Worm (Caenorhabditis elegans) whole organism, L4 larva: Measurements from ENCODE around the gene tsen-2.

Experiments
- R02D3.7 ChIP-seq: fragments of 150-350 bp; sonication (generic microtip); optimal IDR thresholded peaks from 3 replicates; lab custom pipeline; 2014; ENCODE audit warnings: missing biosample characterization, missing genetic modification characterization
- aha-1 ChIP-seq: fragments of 150-350 bp; peaks from one replicate; lab custom pipeline; 2014; ENCODE audit warnings: missing biosample characterization, missing genetic modification characterization
- ama-1 ChIP-seq: fragments of 150-350 bp; optimal IDR thresholded peaks from 2 replicates; lab custom pipeline; 2014; ENCODE audit warnings: inconsistent platforms, mixed read lengths
- dmd-8 ChIP-seq: fragments of 200-800 bp; sonication (Bioruptor generic); IDR thresholded peaks from 2 replicates; pipeline ENCODE4 v1.3.6; 2022; ENCODE audit warnings: missing genetic modification characterization, missing compliant biosample characterization
- jun-1 ChIP-seq: fragments of 150-350 bp; optimal IDR thresholded peaks from 2 replicates; lab custom pipeline; 2014; ENCODE audit warnings: missing biosample characterization, missing genetic modification reagents, missing genetic modification characterization
- lin-39 ChIP-seq: fragments of 150-350 bp; optimal IDR thresholded peaks from 2 replicates; lab custom pipeline; 2014; ENCODE audit warnings: missing biosample characterization, missing genetic modification reagents, missing genetic modification characterization
- mdl-1 ChIP-seq, 2 experiments: fragments of 150-350 bp in 1 of 2; sonication (generic microtip) in 1 of 2; optimal IDR thresholded peaks; 2 replicates each; lab custom pipeline; 2014 to 2017; ENCODE audit warnings: missing biosample characterization in 2 of 2, missing genetic modification characterization in 2 of 2
- nhr-111 ChIP-seq: fragments of 200-800 bp; sonication (Bioruptor generic); optimal IDR thresholded peaks from 2 replicates; lab custom pipeline; 2018; ENCODE audit warnings: mild to moderate bottlenecking, missing genetic modification characterization, missing compliant biosample characterization
- ztf-11 ChIP-seq: fragments of 150-350 bp; optimal IDR thresholded peaks from 2 replicates; lab custom pipeline; 2014; ENCODE audit warnings: missing biosample characterization, missing genetic modification characterization

DNA sequence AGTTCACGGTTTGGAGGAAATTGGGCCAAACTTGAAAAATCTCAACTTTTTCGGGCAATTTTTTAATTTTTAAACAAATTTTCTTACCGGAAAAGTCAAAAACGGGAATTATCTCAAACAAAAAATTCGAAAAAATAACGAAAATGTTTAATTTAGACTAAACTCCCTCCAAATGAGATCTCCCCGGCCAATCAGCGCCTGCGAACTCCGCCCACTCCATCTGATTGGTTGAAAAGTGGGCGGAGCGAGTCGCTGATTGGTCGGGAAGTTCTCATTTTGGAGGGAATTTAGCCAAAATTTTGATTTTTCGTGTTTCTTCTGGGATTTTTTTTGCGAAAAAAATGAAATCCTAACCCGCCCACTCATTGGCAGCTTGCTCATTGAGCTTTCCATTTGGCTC is 1.4 kb downstream of the tsen-2 start:
- TF ChIP-seq jun-1 (tag; lab: Kevin White, UChicago) (no peak), aha-1 (tag; lab: Kevin White, UChicago) (no peak), lin-39 (tag; lab: Kevin White, UChicago) (no peak), mdl-1 (tag; optimal IDR thresholded peaks at IDR 0.05; lab: Kevin White, UChicago) (no peak), dmd-8 (GFP tag; lab: Robert Waterston, UW) (no peak), ztf-11 (tag; lab: Kevin White, UChicago) (no peak), R02D3.7 (tag; lab: Kevin White, UChicago) (no peak), ama-1 (lab: Kevin White, UChicago) (no peak), nhr-111 (GFP tag; lab: Kevin White, UChicago) (no peak)
